Worm (Caenorhabditis elegans): Measurements from ENCODE around the gene rab-37.

DNA sequence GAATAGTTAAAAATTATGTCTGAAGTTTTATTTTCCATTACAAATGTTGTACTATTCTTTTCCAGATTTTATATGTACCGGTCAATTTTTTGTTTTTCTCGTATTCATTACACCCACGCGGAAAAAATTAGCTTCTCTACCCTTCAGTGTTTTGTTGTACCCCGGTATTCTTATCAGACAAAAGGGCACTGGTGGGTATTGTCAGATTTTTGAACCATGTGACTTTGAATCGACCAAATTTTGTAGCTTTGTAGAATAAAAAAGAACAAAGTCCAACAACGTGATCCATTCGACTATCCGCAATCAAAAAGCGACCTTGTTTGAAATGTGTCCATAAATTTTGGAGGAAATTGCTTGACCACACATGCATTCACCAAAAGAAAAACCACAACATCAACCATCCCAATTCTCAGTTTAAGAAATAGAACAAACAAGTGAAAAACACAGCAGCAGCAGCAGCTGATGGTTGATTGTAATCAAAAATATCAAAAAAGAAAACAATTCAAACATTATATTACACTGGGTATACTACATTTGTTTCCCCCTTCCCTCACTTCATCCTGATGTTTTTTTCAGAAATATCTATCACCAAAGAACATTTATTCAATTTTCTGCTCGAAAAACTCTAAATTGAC, 9.0 kb upstream of the rab-37 start:
- TF ChIP-seq ztf-11 (tag; optimal IDR thresholded peaks at IDR 0.05) (no peak), nhr-76 (tag; optimal IDR thresholded peaks at IDR 0.05) (no peak)
